Fruit fly (Drosophila melanogaster) whole organism, adult: ENCODE data around the gene lwr.

Experiments
- CG11617 ChIP-seq: fragments of 200-800 bp; sonication (Bioruptor generic); optimal IDR thresholded peaks from 2 replicates; lab custom pipeline; 2017; ENCODE audit warnings: mild to moderate bottlenecking, missing biosample characterization, missing genetic modification reagents, missing genetic modification characterization
- CG12768 ChIP-seq: fragments of 200-800 bp; sonication (Bioruptor generic); optimal IDR thresholded peaks from 2 replicates; lab custom pipeline; 2017; ENCODE audit warnings: missing biosample characterization, missing genetic modification characterization, mild to moderate bottlenecking, moderate library complexity, missing genetic modification reagents
- CG14711 ChIP-seq: fragments of 200-800 bp; sonication (Bioruptor generic); optimal IDR thresholded peaks from 2 replicates; lab custom pipeline; 2018; ENCODE audit warnings: missing biosample characterization, mild to moderate bottlenecking, missing genetic modification characterization, moderate library complexity
- CG1620 ChIP-seq: fragments of 200-800 bp; sonication (Bioruptor generic); optimal IDR thresholded peaks from 2 replicates; lab custom pipeline; 2016; ENCODE audit warnings: missing biosample characterization, missing genetic modification characterization
- CG33017 ChIP-seq: fragments of 200-800 bp; sonication (Bioruptor generic); optimal IDR thresholded peaks from 2 replicates; lab custom pipeline; 2018; ENCODE audit warnings: missing biosample characterization, mild to moderate bottlenecking, missing genetic modification characterization, moderate library complexity
- CG5204 ChIP-seq: fragments of 200-800 bp; sonication (Bioruptor generic); optimal IDR thresholded peaks from 2 replicates; lab custom pipeline; 2016; ENCODE audit warnings: missing biosample characterization, missing genetic modification characterization
- CG7101 ChIP-seq: fragments of 200-800 bp; sonication (Bioruptor generic); optimal IDR thresholded peaks from 2 replicates; lab custom pipeline; 2018; ENCODE audit warnings: missing biosample characterization, mild to moderate bottlenecking, missing genetic modification characterization, moderate library complexity
- Clk ChIP-seq: fragments of 200-800 bp; sonication (Bioruptor generic); optimal IDR thresholded peaks from 2 replicates; lab custom pipeline; 2017; ENCODE audit warnings: missing biosample characterization, missing genetic modification characterization
- Crg-1 ChIP-seq: fragments of 200-800 bp; sonication (Bioruptor generic); optimal IDR thresholded peaks from 2 replicates; lab custom pipeline; 2016; ENCODE audit warnings: missing biosample characterization, missing genetic modification characterization
- Hr96 ChIP-seq: fragments of 200-800 bp; sonication (Bioruptor generic); optimal IDR thresholded peaks from 2 replicates; lab custom pipeline; 2016; ENCODE audit warnings: missing biosample characterization, missing genetic modification characterization
- Mnt ChIP-seq: fragments of 200-800 bp; sonication (Bioruptor generic); optimal IDR thresholded peaks from 2 replicates; lab custom pipeline; 2016; ENCODE audit warnings: missing biosample characterization, mild to moderate bottlenecking, missing genetic modification characterization
- bab1 ChIP-seq: fragments of 200-800 bp; sonication (Bioruptor generic); optimal IDR thresholded peaks from 3 replicates; lab custom pipeline; 2019; ENCODE audit warnings: missing biosample characterization, mild to moderate bottlenecking, missing genetic modification characterization, moderate library complexity
- cic ChIP-seq: fragments of 200-800 bp; sonication (Bioruptor generic); optimal IDR thresholded peaks from 2 replicates; lab custom pipeline; 2017; ENCODE audit warnings: missing biosample characterization, mild to moderate bottlenecking, missing genetic modification characterization, moderate library complexity
- cnc ChIP-seq, 2 experiments: fragments of >200 bp; optimal IDR thresholded peaks; 2 replicates each; lab custom pipeline; 2017
- kay ChIP-seq: fragments of 200-800 bp; sonication (Bioruptor generic); peaks from one replicate; lab custom pipeline; 2016; ENCODE audit warnings: missing biosample characterization, missing genetic modification characterization, borderline replicate concordance
- ovo ChIP-seq: fragments of 200-800 bp; sonication (Bioruptor generic); optimal IDR thresholded peaks from 2 replicates; lab custom pipeline; 2016; ENCODE audit warnings: missing biosample characterization, missing genetic modification characterization
- pad ChIP-seq: fragments of 200-800 bp; sonication (Bioruptor generic); optimal IDR thresholded peaks from 3 replicates; lab custom pipeline; 2017; ENCODE audit warnings: missing biosample characterization, missing genetic modification characterization, mild to moderate bottlenecking, moderate library complexity, missing genetic modification reagents
- tj ChIP-seq: fragments of 200-800 bp; sonication (Bioruptor generic); optimal IDR thresholded peaks from 3 replicates; lab custom pipeline; 2017; ENCODE audit warnings: missing biosample characterization, mild to moderate bottlenecking, missing genetic modification characterization, moderate library complexity
- toe ChIP-seq: fragments of 200-800 bp; sonication (Bioruptor generic); optimal IDR thresholded peaks from 2 replicates; lab custom pipeline; 2016; ENCODE audit warnings: missing biosample characterization, missing genetic modification characterization

The lwr gene

dm6 chr2L:524515-524920 lies 17.9 kb downstream of the lwr start:
- TF ChIP-seq Hr96 (GFP tag; lab: Kevin White, UChicago): no peak
- TF ChIP-seq CG33017 (tag; lab: Kevin White, UChicago): no peak
- TF ChIP-seq pad (GFP tag; lab: Kevin White, UChicago): no peak
- TF ChIP-seq tj: peak; percentile 70
- no peak for TF ChIP-seq bab1 (GFP tag; lab: Kevin White, UChicago)
- no peak for TF ChIP-seq kay (GFP tag; lab: Kevin White, UChicago)
- TF ChIP-seq Clk (GFP tag; lab: Kevin White, UChicago): no peak
- no peak for TF ChIP-seq CG5204 (GFP tag; lab: Kevin White, UChicago)
- no peak for TF ChIP-seq Crg-1

DNA sequence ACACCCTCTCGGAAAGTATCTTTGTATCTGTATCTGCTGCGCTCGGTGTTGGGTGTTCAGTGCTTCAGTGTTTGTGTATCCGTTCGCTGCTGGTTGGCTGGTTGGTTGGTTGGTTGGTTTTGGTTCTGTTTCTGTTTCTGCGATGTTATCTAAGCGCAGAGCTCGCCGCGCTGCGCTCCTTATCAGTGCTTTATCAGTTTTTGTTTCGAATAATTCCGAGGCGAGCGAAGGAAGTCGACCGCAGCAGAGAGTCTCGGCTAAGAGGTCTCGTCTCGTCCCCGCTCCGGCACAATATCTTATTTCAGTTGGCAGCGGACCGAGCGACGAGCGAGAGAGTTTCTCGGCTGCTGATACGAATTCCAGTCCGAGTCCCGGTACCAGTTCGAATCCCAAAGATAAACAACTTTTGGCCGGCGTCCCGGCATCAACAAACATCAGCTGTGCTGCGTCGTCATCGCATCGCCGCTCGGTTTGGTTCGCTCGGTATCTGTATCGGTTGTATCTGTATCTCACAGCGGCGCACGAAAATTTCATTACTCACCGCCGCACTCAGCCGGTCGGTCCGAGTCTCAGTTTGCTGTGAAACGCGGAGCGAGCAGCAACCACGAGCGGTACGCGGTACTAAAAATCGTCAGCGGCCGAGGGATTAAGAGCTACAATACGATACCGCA lies 19.1 kb downstream of the lwr start:
- TF ChIP-seq CG12768 (GFP tag; lab: Kevin White, UChicago) (no peak), tj (peak; percentile 21), cnc (optimal IDR thresholded peaks at IDR 0.05; lab: Kevin White, UChicago) (no peak), cic (GFP tag; lab: Kevin White, UChicago) (peak; percentile 3), pad (GFP tag; lab: Kevin White, UChicago) (no peak), bab1 (GFP tag; lab: Kevin White, UChicago) (peak; percentile 28), Crg-1 (no peak), Hr96 (GFP tag; lab: Kevin White, UChicago) (peak; percentile 13), ovo (GFP tag; lab: Kevin White, UChicago) (no peak)

DNA sequence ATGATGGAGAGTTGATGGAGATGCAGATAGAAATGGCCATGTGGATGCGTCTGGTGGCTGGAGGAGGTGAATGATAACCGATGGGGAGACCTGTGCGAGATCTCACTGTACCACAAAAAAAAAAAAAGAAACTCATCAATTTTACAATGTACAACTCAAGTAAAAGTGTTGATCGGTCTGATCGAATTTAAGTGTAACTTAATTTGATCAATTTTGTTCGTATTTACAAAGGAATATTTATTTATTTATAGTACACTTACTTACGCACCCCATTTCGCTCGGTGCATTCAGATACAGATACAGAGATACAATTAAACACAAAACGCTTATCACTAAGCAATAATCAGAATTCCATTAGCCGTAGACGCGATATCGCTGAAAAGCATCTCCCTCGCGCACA lies 19.6 kb downstream of the lwr start:
- TF ChIP-seq toe (GFP tag; lab: Kevin White, UChicago): no peak
- no peak for TF ChIP-seq Mnt (GFP tag; lab: Kevin White, UChicago)
- TF ChIP-seq Clk (GFP tag; lab: Kevin White, UChicago): no peak
- no peak for TF ChIP-seq CG33017 (tag; lab: Kevin White, UChicago)
- no peak for TF ChIP-seq cic (GFP tag; lab: Kevin White, UChicago)
- TF ChIP-seq CG1620 (GFP tag; lab: Kevin White, UChicago): no peak
- TF ChIP-seq CG11617 (GFP tag; lab: Kevin White, UChicago): no peak
- TF ChIP-seq CG7101 (tag; lab: Kevin White, UChicago): no peak
- no peak for TF ChIP-seq ovo (GFP tag; lab: Kevin White, UChicago)

- TF ChIP-seq kay (GFP tag; lab: Kevin White, UChicago): no peak
- no peak for TF ChIP-seq CG12768 (GFP tag; lab: Kevin White, UChicago)
- TF ChIP-seq pad (GFP tag; lab: Kevin White, UChicago): no peak
- TF ChIP-seq CG7101 (tag; lab: Kevin White, UChicago): no peak
- no peak for TF ChIP-seq CG5204 (GFP tag; lab: Kevin White, UChicago)
- no peak for TF ChIP-seq CG11617 (GFP tag; lab: Kevin White, UChicago)
- no peak for TF ChIP-seq CG14711 (tag; lab: Kevin White, UChicago)
- no peak for TF ChIP-seq CG33017 (tag; lab: Kevin White, UChicago)
- no peak for TF ChIP-seq cic (GFP tag; lab: Kevin White, UChicago)
- TF ChIP-seq toe (GFP tag; lab: Kevin White, UChicago): no peak
- no peak for TF ChIP-seq tj
- no peak for TF ChIP-seq Mnt (GFP tag; lab: Kevin White, UChicago)
- TF ChIP-seq Crg-1: no peak
- TF ChIP-seq Hr96 (GFP tag; lab: Kevin White, UChicago): no peak
- TF ChIP-seq CG1620 (GFP tag; lab: Kevin White, UChicago): no peak
- no peak for TF ChIP-seq Clk (GFP tag; lab: Kevin White, UChicago)
- TF ChIP-seq ovo (GFP tag; lab: Kevin White, UChicago): no peak
- TF ChIP-seq bab1 (GFP tag; lab: Kevin White, UChicago): no peak
- TF ChIP-seq cnc (optimal IDR thresholded peaks at IDR 0.05; lab: Kevin White, UChicago): no peak
Observed at dm6 chr2L:521940-522632, 20.3 kb downstream of the lwr start.

DNA sequence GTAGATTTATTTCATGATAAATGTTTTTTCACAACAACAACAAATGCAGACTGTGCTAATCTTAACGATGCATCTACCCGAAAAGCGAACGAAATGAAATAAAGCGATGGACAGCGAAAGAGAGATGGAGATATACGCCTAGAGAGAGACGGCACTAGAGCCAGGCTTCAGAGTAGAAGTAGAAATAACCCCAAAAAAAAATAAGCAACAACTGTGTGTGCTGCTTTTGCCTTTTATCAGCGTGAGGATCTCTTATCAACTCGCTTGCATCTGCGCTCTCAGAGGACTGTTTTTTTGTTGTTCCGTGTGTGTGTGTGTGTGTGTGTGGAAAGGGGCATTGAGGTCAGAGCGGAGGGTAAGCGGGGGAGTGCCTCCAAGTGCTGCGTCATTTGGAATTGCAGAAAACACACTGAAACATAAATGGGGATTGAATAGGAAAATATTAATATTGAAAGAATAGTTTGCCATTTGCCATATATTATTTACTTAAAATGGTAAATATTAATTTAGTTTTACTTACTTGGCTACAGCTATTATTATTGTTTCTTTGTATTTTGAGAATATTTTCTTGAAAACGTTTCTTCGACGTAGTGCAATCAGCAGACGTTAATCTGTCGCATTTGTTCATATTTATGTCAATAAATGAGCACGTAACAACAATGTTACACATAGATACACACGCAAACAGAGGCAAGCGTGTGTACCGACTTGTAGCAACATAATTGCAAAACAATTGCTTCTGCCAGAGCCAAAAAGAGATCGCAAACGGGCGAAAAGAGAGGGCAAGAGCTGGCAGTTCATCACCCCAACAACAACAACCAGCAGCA lies 21.2 kb downstream of the lwr start:
- no peak for TF ChIP-seq Hr96 (GFP tag; lab: Kevin White, UChicago)
- no peak for TF ChIP-seq CG12768 (GFP tag; lab: Kevin White, UChicago)
- peak; percentile 55 for TF ChIP-seq tj
- no peak for TF ChIP-seq Crg-1
- no peak for TF ChIP-seq CG5204 (GFP tag; lab: Kevin White, UChicago)
- no peak for TF ChIP-seq bab1 (GFP tag; lab: Kevin White, UChicago)
